Worm (Caenorhabditis elegans) whole organism, L1 larva: ENCODE measurements around the gene syd-1.

Experiments
- C04F5.9 ChIP-seq: sonication (generic microtip); optimal IDR thresholded peaks from 2 replicates; lab custom pipeline; 2016; ENCODE audit warnings: missing genetic modification characterization, missing compliant biosample characterization
- Y116A8C.19 ChIP-seq: sonication (generic microtip); optimal IDR thresholded peaks from 2 replicates; lab custom pipeline; 2016; ENCODE audit warnings: missing compliant biosample characterization, missing genetic modification characterization, borderline replicate concordance
- aha-1 ChIP-seq: fragments of 150-350 bp; optimal IDR thresholded peaks from 2 replicates; lab custom pipeline; 2014; ENCODE audit warnings: missing biosample characterization, missing genetic modification characterization
- blmp-1 ChIP-seq: fragments of 150-350 bp; optimal IDR thresholded peaks from 2 replicates; lab custom pipeline; 2014; ENCODE audit warnings: missing biosample characterization, missing genetic modification characterization
- ceh-82 ChIP-seq, 3 experiments: fragments of 150-350 bp in 1 of 3; sonication (generic microtip) in 2 of 3; optimal IDR thresholded peaks; 2 replicates each; lab custom pipeline; 2014 to 2017; ENCODE audit warnings: missing biosample characterization in 3 of 3, missing genetic modification characterization in 3 of 3
- ceh-88 ChIP-seq: fragments of 200-800 bp; sonication (Bioruptor generic); IDR thresholded peaks from 2 replicates; pipeline ENCODE4 v1.3.6; 2022; ENCODE audit warnings: missing genetic modification characterization, missing compliant biosample characterization
- ceh-90 ChIP-seq: sonication (generic microtip); optimal IDR thresholded peaks from 2 replicates; lab custom pipeline; 2016; ENCODE audit warnings: missing genetic modification characterization, missing compliant biosample characterization
- dpl-1 ChIP-seq, 3 experiments: fragments of 150-350 bp in 2 of 3; sonication (generic microtip) in 1 of 3; optimal IDR thresholded peaks; 2 replicates each; lab custom pipeline; 2014 to 2017; ENCODE audit warnings: missing biosample characterization in 3 of 3, missing genetic modification characterization in 3 of 3, missing genetic modification reagents in 3 of 3
- efl-1 ChIP-seq, 4 experiments: fragments of 150-350 bp; optimal IDR thresholded peaks in 3 of 4; peaks in 1 of 4; 1 replicate in 1 of 4; 2 replicates in 3 of 4; lab custom pipeline; 2014; ENCODE audit warnings: missing biosample characterization in 2 of 4, missing genetic modification characterization in 2 of 4, missing genetic modification reagents in 2 of 4
- egl-27 ChIP-seq, 2 experiments: fragments of 150-350 bp in 1 of 2; sonication (generic microtip); optimal IDR thresholded peaks; 3 replicates each; lab custom pipeline; 2017 to 2018; ENCODE audit warnings: missing biosample characterization in 2 of 2, missing genetic modification characterization in 2 of 2, missing genetic modification reagents in 2 of 2
- elt-3 ChIP-seq, 6 experiments: fragments of 150-350 bp in 1 of 6; sonication (generic microtip); optimal IDR thresholded peaks; 2 replicates each; lab custom pipeline; 2017 to 2018; ENCODE audit warnings: missing biosample characterization in 6 of 6, missing genetic modification characterization in 6 of 6, inconsistent platforms in 1 of 6
- fkh-10 ChIP-seq: sonication (generic microtip); optimal IDR thresholded peaks from 2 replicates; lab custom pipeline; 2017; ENCODE audit warnings: missing biosample characterization, missing genetic modification reagents, missing genetic modification characterization
- fkh-4 ChIP-seq: sonication (generic microtip); optimal IDR thresholded peaks from 2 replicates; lab custom pipeline; 2016; ENCODE audit warnings: missing compliant biosample characterization, missing genetic modification characterization, borderline replicate concordance
- grh-1 ChIP-seq: fragments of 200-800 bp; sonication (Bioruptor generic); IDR thresholded peaks from 2 replicates; pipeline ENCODE4 v1.3.6; 2022; ENCODE audit warnings: missing genetic modification reagents, missing genetic modification characterization, missing compliant biosample characterization
- hlh-17 ChIP-seq: fragments of 200-800 bp; sonication (Bioruptor generic); optimal IDR thresholded peaks from 2 replicates; lab custom pipeline; 2018; ENCODE audit warnings: missing genetic modification characterization, mild to moderate bottlenecking, missing compliant biosample characterization, moderate library complexity, borderline replicate concordance
- jun-1 ChIP-seq: fragments of 150-350 bp; optimal IDR thresholded peaks from 2 replicates; lab custom pipeline; 2014; ENCODE audit warnings: missing biosample characterization, missing genetic modification reagents, missing genetic modification characterization
- lin-14 ChIP-seq: fragments of 200-800 bp; sonication (Bioruptor generic); optimal IDR thresholded peaks from 2 replicates; lab custom pipeline; 2018; ENCODE audit warnings: mild to moderate bottlenecking, missing genetic modification characterization, moderate library complexity, missing compliant biosample characterization
- lin-15B ChIP-seq: fragments of 150-350 bp; sonication (generic microtip); optimal IDR thresholded peaks from 3 replicates; lab custom pipeline; 2014; ENCODE audit warnings: missing biosample characterization, missing genetic modification characterization
- lin-35 ChIP-seq, 2 experiments: fragments of 150-350 bp; optimal IDR thresholded peaks; 2 replicates each; lab custom pipeline; 2014; ENCODE audit warnings: missing biosample characterization in 2 of 2, missing genetic modification characterization in 2 of 2, missing genetic modification reagents in 2 of 2
- lir-3 ChIP-seq: sonication (generic microtip); optimal IDR thresholded peaks from 2 replicates; lab custom pipeline; 2016; ENCODE audit warnings: mild to moderate bottlenecking, missing genetic modification characterization, moderate library complexity, missing compliant biosample characterization; ENCODE audit not compliant: poor library complexity
- lsy-2 ChIP-seq, 2 experiments: fragments of 150-350 bp; optimal IDR thresholded peaks; 2 replicates each; lab custom pipeline; 2014; ENCODE audit warnings: missing biosample characterization in 2 of 2, missing genetic modification characterization in 2 of 2
- mdl-1 ChIP-seq, 2 experiments: fragments of 150-350 bp; optimal IDR thresholded peaks; 2 replicates each; lab custom pipeline; 2014 to 2017; ENCODE audit warnings: missing biosample characterization in 2 of 2, missing genetic modification characterization in 2 of 2, inconsistent platforms in 1 of 2
- mef-2 ChIP-seq: fragments of 150-350 bp; optimal IDR thresholded peaks from 2 replicates; lab custom pipeline; 2014; ENCODE audit warnings: missing biosample characterization, missing genetic modification characterization
- mep-1 ChIP-seq: fragments of 150-350 bp; optimal IDR thresholded peaks from 2 replicates; lab custom pipeline; 2014; ENCODE audit warnings: missing biosample characterization, missing genetic modification characterization
- nhr-12 ChIP-seq: sonication (generic microtip); optimal IDR thresholded peaks from 2 replicates; lab custom pipeline; 2017; ENCODE audit warnings: missing biosample characterization, missing genetic modification characterization
- nhr-19 ChIP-seq: fragments of 200-800 bp; sonication (Bioruptor generic); conservative IDR thresholded peaks from 2 replicates; pipeline ENCODE4 v1.3.6; 2022; ENCODE audit warnings: missing genetic modification characterization, missing compliant biosample characterization
- nhr-20 ChIP-seq: sonication (generic microtip); optimal IDR thresholded peaks from 2 replicates; lab custom pipeline; 2016; ENCODE audit warnings: mild to moderate bottlenecking, missing genetic modification characterization, missing compliant biosample characterization
- nhr-47 ChIP-seq: sonication (generic microtip); optimal IDR thresholded peaks from 2 replicates; lab custom pipeline; 2016; ENCODE audit warnings: mild to moderate bottlenecking, missing genetic modification characterization, moderate library complexity, missing compliant biosample characterization
- nhr-71 ChIP-seq: sonication (generic microtip); optimal IDR thresholded peaks from 2 replicates; lab custom pipeline; 2016; ENCODE audit warnings: mild to moderate bottlenecking, missing genetic modification characterization, moderate library complexity, missing compliant biosample characterization
- nhr-76 ChIP-seq: sonication (generic microtip); optimal IDR thresholded peaks from 2 replicates; lab custom pipeline; 2017; ENCODE audit warnings: missing biosample characterization, missing genetic modification characterization
- nhr-77 ChIP-seq: fragments of 150-350 bp; optimal IDR thresholded peaks from 2 replicates; lab custom pipeline; 2014; ENCODE audit warnings: missing biosample characterization, missing genetic modification characterization
- nhr-85 ChIP-seq: sonication (generic microtip); peaks from one replicate; lab custom pipeline; 2016; ENCODE audit warnings: missing genetic modification characterization, inconsistent platforms, missing compliant biosample characterization
- nhr-90 ChIP-seq: sonication (generic microtip); optimal IDR thresholded peaks from 2 replicates; lab custom pipeline; 2016; ENCODE audit warnings: mild to moderate bottlenecking, missing genetic modification characterization, missing compliant biosample characterization; ENCODE audit not compliant: poor library complexity
- pax-3 ChIP-seq: fragments of 200-800 bp; sonication (Bioruptor generic); optimal IDR thresholded peaks from 2 replicates; lab custom pipeline; 2018; ENCODE audit warnings: mild to moderate bottlenecking, missing genetic modification characterization, moderate library complexity, missing compliant biosample characterization
- pqm-1 ChIP-seq: sonication (generic microtip); optimal IDR thresholded peaks from 3 replicates; lab custom pipeline; 2017; ENCODE audit warnings: missing biosample characterization, missing genetic modification characterization
- rnt-1 ChIP-seq: sonication (generic microtip); optimal IDR thresholded peaks from 2 replicates; lab custom pipeline; 2016; ENCODE audit warnings: mild to moderate bottlenecking, missing genetic modification characterization, moderate library complexity, missing compliant biosample characterization
- skn-1 ChIP-seq: fragments of 150-350 bp; optimal IDR thresholded peaks from 2 replicates; lab custom pipeline; 2014; ENCODE audit warnings: missing biosample characterization, missing genetic modification characterization
- snu-23 ChIP-seq: sonication (generic microtip); optimal IDR thresholded peaks from 2 replicates; lab custom pipeline; 2016; ENCODE audit warnings: missing genetic modification characterization, missing compliant biosample characterization
- sptf-1 ChIP-seq: fragments of 150-350 bp; optimal IDR thresholded peaks from 2 replicates; lab custom pipeline; 2014; ENCODE audit warnings: missing biosample characterization, missing genetic modification characterization
- swsn-7 ChIP-seq: sonication (generic microtip); optimal IDR thresholded peaks from 2 replicates; lab custom pipeline; 2016; ENCODE audit warnings: missing genetic modification characterization, missing compliant biosample characterization
- tbx-2 ChIP-seq: sonication (generic microtip); optimal IDR thresholded peaks from 2 replicates; lab custom pipeline; 2016; ENCODE audit warnings: missing genetic modification characterization, missing compliant biosample characterization
- unc-130 ChIP-seq: fragments of 150-350 bp; optimal IDR thresholded peaks from 2 replicates; lab custom pipeline; 2017; ENCODE audit warnings: missing biosample characterization, missing genetic modification characterization, inconsistent platforms
- unc-30 ChIP-seq: sonication (generic microtip); optimal IDR thresholded peaks from 2 replicates; lab custom pipeline; 2017; ENCODE audit warnings: missing biosample characterization, missing genetic modification characterization
- unc-98 ChIP-seq: fragments of 200-800 bp; sonication (Bioruptor generic); IDR thresholded peaks from 2 replicates; pipeline ENCODE4 v1.3.6; 2022; ENCODE audit warnings: missing genetic modification characterization, missing compliant biosample characterization
- ztf-4 ChIP-seq: fragments of 150-350 bp; optimal IDR thresholded peaks from 2 replicates; lab custom pipeline; 2014; ENCODE audit warnings: missing biosample characterization, missing genetic modification characterization

Gene syd-1

ce11 chrII:7630052-7630451, 35.3 kb upstream of the syd-1 start:
- TF ChIP-seq nhr-12 (tag; lab: Kevin White, UChicago): no peak
- TF ChIP-seq nhr-71 (tag; lab: Kevin White, UChicago): no peak
- TF ChIP-seq aha-1 (tag; lab: Kevin White, UChicago): no peak
- TF ChIP-seq unc-130 (tag; lab: Kevin White, UChicago): no peak
- no peak for TF ChIP-seq hlh-17 (GFP tag; lab: Kevin White, UChicago)
- TF ChIP-seq unc-30 (tag; lab: Kevin White, UChicago): no peak
- no peak for TF ChIP-seq mep-1 (tag; lab: Kevin White, UChicago)
- no peak for TF ChIP-seq fkh-10 (GFP tag; lab: Kevin White, UChicago)
- no peak for TF ChIP-seq rnt-1 (tag; lab: Kevin White, UChicago)
- no peak for TF ChIP-seq ceh-82 (tag; optimal IDR thresholded peaks at IDR 0.05; lab: Kevin White, UChicago)
- no peak for TF ChIP-seq Y116A8C.19 (tag; lab: Kevin White, UChicago)
- TF ChIP-seq swsn-7: no peak
- TF ChIP-seq ceh-90: no peak

ce11 chrII:7628640-7629039, 33.9 kb upstream of the syd-1 start:
- TF ChIP-seq ceh-82 (tag; optimal IDR thresholded peaks at IDR 0.05; lab: Kevin White, UChicago): no peak
- TF ChIP-seq nhr-85 (tag; lab: Kevin White, UChicago): peak; percentile 78
- TF ChIP-seq nhr-90 (tag; lab: Kevin White, UChicago): peak; percentile 70
- no peak for TF ChIP-seq ztf-4 (tag; lab: Kevin White, UChicago)
- no peak for TF ChIP-seq nhr-12 (tag; lab: Kevin White, UChicago)
- no peak for TF ChIP-seq sptf-1 (tag; lab: Kevin White, UChicago)
- TF ChIP-seq skn-1 (tag; lab: Kevin White, UChicago): no peak
- TF ChIP-seq nhr-77 (tag; lab: Kevin White, UChicago): no peak
- TF ChIP-seq egl-27 (tag; optimal IDR thresholded peaks at IDR 0.05; lab: Kevin White, UChicago): no peak
- no peak for TF ChIP-seq mep-1 (tag; lab: Kevin White, UChicago)
- no peak for TF ChIP-seq efl-1 (optimal IDR thresholded peaks at IDR 0.05; lab: Kevin White, UChicago)
- TF ChIP-seq efl-1 (GFP tag; optimal IDR thresholded peaks at IDR 0.05 in 1 of 2; lab: Kevin White, UChicago): peak in 1 of 2 experiments; percentile 31
- no peak for TF ChIP-seq fkh-10 (GFP tag; lab: Kevin White, UChicago)
- no peak for TF ChIP-seq nhr-76 (tag; lab: Kevin White, UChicago)
- no peak for TF ChIP-seq pax-3 (tag; lab: Kevin White, UChicago)
- TF ChIP-seq nhr-19 (GFP tag; lab: Robert Waterston, UW): peak; percentile 52
- TF ChIP-seq swsn-7: no peak
- no peak for TF ChIP-seq lin-15B (tag; lab: Kevin White, UChicago)
- TF ChIP-seq elt-3 (tag; optimal IDR thresholded peaks at IDR 0.05; lab: Kevin White, UChicago): peak in 4 of 6 experiments; percentile 36 to 80 (median 54)
- no peak for TF ChIP-seq jun-1 (tag; lab: Kevin White, UChicago)
- TF ChIP-seq unc-98 (GFP tag; lab: Robert Waterston, UW): no peak
- TF ChIP-seq lsy-2 (tag; optimal IDR thresholded peaks at IDR 0.05; lab: Kevin White, UChicago): peak in 1 of 2 experiments; percentile 16
- peak; percentile 62 for TF ChIP-seq lin-14 (GFP tag; lab: Kevin White, UChicago)
- TF ChIP-seq nhr-71 (tag; lab: Kevin White, UChicago): peak; percentile 63
- TF ChIP-seq grh-1: peak; percentile 62; the same call in 1 of the 2 replicates
- peak; percentile 46 for TF ChIP-seq snu-23 (GFP tag; lab: Kevin White, UChicago)
- peak; percentile 55 for TF ChIP-seq nhr-20
- TF ChIP-seq ceh-88: no peak
- peak; percentile 19 for TF ChIP-seq nhr-47 (tag; lab: Kevin White, UChicago)
- no peak for TF ChIP-seq lir-3
- TF ChIP-seq C04F5.9 (tag; lab: Kevin White, UChicago): no peak
- no peak for TF ChIP-seq fkh-4 (tag; lab: Kevin White, UChicago)
- no peak for TF ChIP-seq Y116A8C.19 (tag; lab: Kevin White, UChicago)
- TF ChIP-seq lin-35 (GFP tag; optimal IDR thresholded peaks at IDR 0.05; lab: Kevin White, UChicago): peak in 1 of 2 experiments; percentile 57
- TF ChIP-seq tbx-2 (tag; lab: Kevin White, UChicago): peak; percentile 63
- TF ChIP-seq mef-2 (tag; lab: Kevin White, UChicago): no peak
- TF ChIP-seq unc-130 (tag; lab: Kevin White, UChicago): peak; percentile 65
- TF ChIP-seq mdl-1 (tag; optimal IDR thresholded peaks at IDR 0.05; lab: Kevin White, UChicago): peak in 1 of 2 experiments; percentile 6
- no peak for TF ChIP-seq pqm-1 (tag; lab: Kevin White, UChicago)
- peak; percentile 71 for TF ChIP-seq blmp-1 (tag; lab: Kevin White, UChicago)
- TF ChIP-seq dpl-1 (GFP tag; optimal IDR thresholded peaks at IDR 0.05; lab: Kevin White, UChicago): peak in 1 of 3 experiments; percentile 1
- no peak for TF ChIP-seq hlh-17 (GFP tag; lab: Kevin White, UChicago)
